Worm (Caenorhabditis elegans): ENCODE data around the gene Y46G5A.39.

Gene Y46G5A.39

DNA sequence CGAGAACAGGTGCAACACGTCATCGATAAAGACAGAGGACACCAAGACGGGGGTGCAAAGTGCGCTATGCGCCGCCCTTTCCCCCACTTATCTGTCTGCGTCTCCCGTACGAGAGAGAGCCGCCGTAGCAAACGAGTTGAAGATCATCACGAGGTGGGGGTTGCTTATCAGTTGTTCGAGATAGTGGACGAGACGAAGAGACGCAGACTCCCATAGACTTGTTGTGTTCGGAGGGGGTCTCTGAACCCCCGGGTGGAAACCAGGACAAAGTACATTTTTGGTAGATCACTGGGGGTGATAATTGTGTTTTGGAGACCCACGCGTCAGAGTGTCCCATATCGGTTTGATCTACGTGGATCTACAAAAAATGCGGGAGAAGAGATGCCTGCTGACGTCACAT is 45.2 kb upstream of the Y46G5A.39 start (continued):
- no peak for TF ChIP-seq pqm-1 (tag; optimal IDR thresholded peaks at IDR 0.05)
- TF ChIP-seq unc-130 (tag; optimal IDR thresholded peaks at IDR 0.05), result peak; percentile 41
- peak; percentile 95 for TF ChIP-seq elt-2 (tag; optimal IDR thresholded peaks at IDR 0.05)
- TF ChIP-seq ets-5 (GFP tag; IDR thresholded peaks at IDR 0.05), result no peak
- no peak for TF ChIP-seq ama-1 (optimal IDR thresholded peaks at IDR 0.05)
- peak; percentile 45 for TF ChIP-seq blmp-1 (tag; optimal IDR thresholded peaks at IDR 0.05)
- TF ChIP-seq egl-13 (tag; optimal IDR thresholded peaks at IDR 0.05), result peak; percentile 53
- no peak for TF ChIP-seq aly-2 (tag; optimal IDR thresholded peaks at IDR 0.05)
- TF ChIP-seq dpl-1 (GFP tag; optimal IDR thresholded peaks at IDR 0.05), result peak; percentile 50 to 70 (median 63)
- peak; percentile 67 for TF ChIP-seq pax-3 (tag; optimal IDR thresholded peaks at IDR 0.05)
- no peak for TF ChIP-seq ceh-90 (tag; optimal IDR thresholded peaks at IDR 0.05)
- peak; percentile 62 to 85 for TF ChIP-seq lin-35 (GFP tag; optimal IDR thresholded peaks at IDR 0.05)

- TF ChIP-seq unc-62 (GFP tag; optimal IDR thresholded peaks at IDR 0.05) (no peak), nhr-76 (tag; optimal IDR thresholded peaks at IDR 0.05) (no peak), hpl-2 (GFP tag; optimal IDR thresholded peaks at IDR 0.05) (no peak), egl-27 (tag; optimal IDR thresholded peaks at IDR 0.05) (no peak), lin-13 (GFP tag; optimal IDR thresholded peaks at IDR 0.05) (no peak), ets-5 (GFP tag; IDR thresholded peaks at IDR 0.05) (no peak), ceh-82 (tag; optimal IDR thresholded peaks at IDR 0.05) (no peak), nhr-47 (tag; optimal IDR thresholded peaks at IDR 0.05) (peak; percentile 32), ceh-8 (GFP tag; optimal IDR thresholded peaks at IDR 0.05) (no peak), blmp-1 (tag; optimal IDR thresholded peaks at IDR 0.05) (no peak), elt-3 (tag; optimal IDR thresholded peaks at IDR 0.05) (no peak), lin-15B (tag; optimal IDR thresholded peaks at IDR 0.05) (no peak), nhr-12 (tag; optimal IDR thresholded peaks at IDR 0.05) (no peak), sup-37 (GFP tag; optimal IDR thresholded peaks at IDR 0.05) (no peak), hlh-4 (tag; optimal IDR thresholded peaks at IDR 0.05) (no peak), nhr-90 (tag; optimal IDR thresholded peaks at IDR 0.05; ENCODE audit: poor library complexity) (no peak), lin-14 (GFP tag; optimal IDR thresholded peaks at IDR 0.05) (peak; percentile 52), mdl-1 (tag; optimal IDR thresholded peaks at IDR 0.05) (no peak), xbp-1 (tag; optimal IDR thresholded peaks at IDR 0.05) (no peak), unc-98 (GFP tag; IDR thresholded peaks at IDR 0.05) (no peak), F16B12.6 (tag; optimal IDR thresholded peaks at IDR 0.05) (no peak), jun-1 (tag; optimal IDR thresholded peaks at IDR 0.05) (no peak), C16A3.4 (tag; optimal IDR thresholded peaks at IDR 0.05) (no peak), sox-4 (tag; optimal IDR thresholded peaks at IDR 0.05) (no peak), pax-3 (tag; optimal IDR thresholded peaks at IDR 0.05) (no peak), nhr-19 (GFP tag; conservative IDR thresholded peaks at IDR 0.05) (no peak; the same call in 1 of the 2 replicates), nhr-85 (tag) (no peak), C04F5.9 (tag; optimal IDR thresholded peaks at IDR 0.05) (no peak), ceh-63 (GFP tag; optimal IDR thresholded peaks at IDR 0.05) (no peak), nhr-237 (tag; optimal IDR thresholded peaks at IDR 0.05) (no peak), nhr-28 (tag; optimal IDR thresholded peaks at IDR 0.05) (no peak), fkh-4 (tag; optimal IDR thresholded peaks at IDR 0.05; ENCODE audit: borderline replicate concordance) (no peak), dpl-1 (GFP tag; optimal IDR thresholded peaks at IDR 0.05) (no peak), mab-9 (GFP tag; IDR thresholded peaks at IDR 0.05) (no peak), ceh-88 (GFP tag; IDR thresholded peaks at IDR 0.05) (no peak), fkh-10 (GFP tag; optimal IDR thresholded peaks at IDR 0.05) (peak; percentile 10), tbx-2 (tag; optimal IDR thresholded peaks at IDR 0.05) (no peak), nhr-71 (tag; optimal IDR thresholded peaks at IDR 0.05) (peak; percentile 13), lin-35 (GFP tag; optimal IDR thresholded peaks at IDR 0.05) (peak in 1 of 2 experiments; percentile 2), elt-2 (tag; optimal IDR thresholded peaks at IDR 0.05) (peak; percentile 63), fos-1 (tag; optimal IDR thresholded peaks at IDR 0.05) (no peak), lsy-2 (tag; optimal IDR thresholded peaks at IDR 0.05) (peak in 1 of 2 experiments; percentile 3), C34B4.2 (tag; optimal IDR thresholded peaks at IDR 0.05) (no peak), nhr-11 (tag; optimal IDR thresholded peaks at IDR 0.05) (no peak)
These were observed 43.7 kb upstream of the Y46G5A.39 start for ce11 chrII:12797211-12797794.

Measured in whole organism, L1 larva.